Worm (Caenorhabditis elegans) whole organism, late embryonic: ENCODE data around the gene abu-1.

Experiments
- C08G9.2 ChIP-seq: sonication (generic microtip); optimal IDR thresholded peaks from 2 replicates; lab custom pipeline; 2016; ENCODE audit warnings: mild to moderate bottlenecking, missing genetic modification characterization, moderate library complexity, missing compliant biosample characterization
- F13H6.1 ChIP-seq: sonication (generic microtip); optimal IDR thresholded peaks from 2 replicates; lab custom pipeline; 2016; ENCODE audit warnings: missing genetic modification characterization, missing compliant biosample characterization
- K09A11.1 ChIP-seq: sonication (generic microtip); optimal IDR thresholded peaks from 2 replicates; lab custom pipeline; 2017; ENCODE audit warnings: antibody characterized with exemption, mild to moderate bottlenecking, missing genetic modification characterization, missing compliant biosample characterization; ENCODE audit not compliant: insufficient read depth
- T23F11.4 ChIP-seq: fragments of 200-800 bp; sonication (Bioruptor generic); optimal IDR thresholded peaks from 2 replicates; lab custom pipeline; 2018; ENCODE audit warnings: mild to moderate bottlenecking, missing genetic modification characterization, missing compliant biosample characterization
- ceh-2 ChIP-seq: sonication (generic microtip); optimal IDR thresholded peaks from 2 replicates; lab custom pipeline; 2016; ENCODE audit warnings: missing genotype, missing genetic modification characterization, missing compliant biosample characterization
- ceh-22 ChIP-seq: sonication (generic microtip); optimal IDR thresholded peaks from 2 replicates; lab custom pipeline; 2017; ENCODE audit warnings: missing biosample characterization, missing genetic modification characterization
- ceh-30 ChIP-seq: fragments of 150-350 bp; optimal IDR thresholded peaks from 2 replicates; lab custom pipeline; 2014; ENCODE audit warnings: missing biosample characterization, missing genetic modification characterization
- ceh-34 ChIP-seq: sonication (generic microtip); optimal IDR thresholded peaks from 2 replicates; lab custom pipeline; 2016; ENCODE audit warnings: mild to moderate bottlenecking, missing genetic modification characterization, missing compliant biosample characterization
- ceh-45 ChIP-seq: fragments of 200-800 bp; sonication (Bioruptor generic); IDR thresholded peaks from 2 replicates; pipeline ENCODE4 v1.3.6; 2022; ENCODE audit warnings: missing genetic modification reagents, missing genetic modification characterization, missing compliant biosample characterization
- dmd-4 ChIP-seq: sonication (generic microtip); optimal IDR thresholded peaks from 2 replicates; lab custom pipeline; 2016; ENCODE audit warnings: borderline replicate concordance, missing genetic modification characterization, missing compliant biosample characterization
- fax-1 ChIP-seq: sonication (generic microtip); optimal IDR thresholded peaks from 2 replicates; lab custom pipeline; 2016; ENCODE audit warnings: missing genotype, missing genetic modification characterization, missing compliant biosample characterization
- fkh-10 ChIP-seq: fragments of 150-350 bp; optimal IDR thresholded peaks from 2 replicates; lab custom pipeline; 2014; ENCODE audit warnings: missing biosample characterization, missing genetic modification reagents, missing genetic modification characterization
- lim-6 ChIP-seq: sonication (generic microtip); optimal IDR thresholded peaks from 2 replicates; lab custom pipeline; 2016; ENCODE audit warnings: missing genetic modification characterization, missing compliant biosample characterization
- lin-11 ChIP-seq: fragments of 200-800 bp; sonication (Bioruptor generic); optimal IDR thresholded peaks from 2 replicates; lab custom pipeline; 2018; ENCODE audit warnings: mild to moderate bottlenecking, missing genetic modification characterization, missing compliant biosample characterization
- mec-3 ChIP-seq: sonication (generic microtip); optimal IDR thresholded peaks from 2 replicates; lab custom pipeline; 2016; ENCODE audit warnings: borderline replicate concordance, missing genetic modification characterization, missing compliant biosample characterization
- nfya-1 ChIP-seq: sonication (generic microtip); optimal IDR thresholded peaks from 2 replicates; lab custom pipeline; 2017; ENCODE audit warnings: missing genetic modification characterization, mild to moderate bottlenecking, missing compliant biosample characterization, antibody characterized with exemption, moderate library complexity
- nhr-232 ChIP-seq: sonication (generic microtip); optimal IDR thresholded peaks from 2 replicates; lab custom pipeline; 2016; ENCODE audit warnings: missing genetic modification characterization, missing compliant biosample characterization
- npax-4 ChIP-seq: sonication (generic microtip); optimal IDR thresholded peaks from 2 replicates; lab custom pipeline; 2016; ENCODE audit warnings: missing genetic modification characterization, missing compliant biosample characterization
- odd-2 ChIP-seq: sonication (generic microtip); optimal IDR thresholded peaks from 2 replicates; lab custom pipeline; 2017; ENCODE audit warnings: antibody characterized with exemption, mild to moderate bottlenecking, missing genetic modification characterization, missing compliant biosample characterization
- pat-9 ChIP-seq: fragments of 200-800 bp; sonication (Bioruptor generic); optimal IDR thresholded peaks from 2 replicates; lab custom pipeline; 2018; ENCODE audit warnings: mild to moderate bottlenecking, missing genetic modification characterization, moderate library complexity, missing compliant biosample characterization
- pax-1 ChIP-seq: fragments of 150-350 bp; optimal IDR thresholded peaks from 2 replicates; lab custom pipeline; 2014; ENCODE audit warnings: missing biosample characterization, missing genetic modification characterization
- pha-2 ChIP-seq: sonication (generic microtip); optimal IDR thresholded peaks from 2 replicates; lab custom pipeline; 2017; ENCODE audit warnings: mild to moderate bottlenecking, missing genetic modification characterization, missing compliant biosample characterization
- pros-1 ChIP-seq: fragments of 150-350 bp; optimal IDR thresholded peaks from 2 replicates; lab custom pipeline; 2014; ENCODE audit warnings: missing biosample characterization, missing genetic modification reagents, missing genetic modification characterization
- ref-2 ChIP-seq: sonication (generic microtip); optimal IDR thresholded peaks from 2 replicates; lab custom pipeline; 2016; ENCODE audit warnings: missing genetic modification characterization, missing compliant biosample characterization
- rnt-1 ChIP-seq: sonication (generic microtip); optimal IDR thresholded peaks from 2 replicates; lab custom pipeline; 2016; ENCODE audit warnings: missing genetic modification characterization, missing compliant biosample characterization
- sox-4 ChIP-seq: sonication (generic microtip); optimal IDR thresholded peaks from 2 replicates; lab custom pipeline; 2017; ENCODE audit warnings: mild to moderate bottlenecking, missing genetic modification characterization, inconsistent platforms, missing compliant biosample characterization
- tbx-7 ChIP-seq: sonication (generic microtip); optimal IDR thresholded peaks from 2 replicates; lab custom pipeline; 2016; ENCODE audit warnings: missing genotype, missing genetic modification characterization, missing compliant biosample characterization
- unc-3 ChIP-seq, 2 experiments: fragments of 200-800 bp in 1 of 2; sonication (Bioruptor generic) in 1 of 2; sonication (generic microtip) in 1 of 2; conservative IDR thresholded peaks in 1 of 2; optimal IDR thresholded peaks in 1 of 2; 2 replicates each; pipeline versions ENCODE4 v1.3.6 to Lab custom; 2016 to 2022; ENCODE audit warnings: missing compliant biosample characterization in 2 of 2, missing genetic modification characterization in 2 of 2, missing genetic modification reagents in 1 of 2
- unc-42 ChIP-seq: sonication (generic microtip); optimal IDR thresholded peaks from 2 replicates; lab custom pipeline; 2016; ENCODE audit warnings: missing genotype, missing genetic modification characterization, missing compliant biosample characterization
- unc-55 ChIP-seq: sonication (generic microtip); optimal IDR thresholded peaks from 2 replicates; lab custom pipeline; 2017; ENCODE audit warnings: missing biosample characterization, missing genetic modification reagents, missing genetic modification characterization
- unc-86 ChIP-seq: sonication (generic microtip); optimal IDR thresholded peaks from 2 replicates; lab custom pipeline; 2016; ENCODE audit warnings: missing genetic modification characterization, missing compliant biosample characterization

Gene abu-1

DNA sequence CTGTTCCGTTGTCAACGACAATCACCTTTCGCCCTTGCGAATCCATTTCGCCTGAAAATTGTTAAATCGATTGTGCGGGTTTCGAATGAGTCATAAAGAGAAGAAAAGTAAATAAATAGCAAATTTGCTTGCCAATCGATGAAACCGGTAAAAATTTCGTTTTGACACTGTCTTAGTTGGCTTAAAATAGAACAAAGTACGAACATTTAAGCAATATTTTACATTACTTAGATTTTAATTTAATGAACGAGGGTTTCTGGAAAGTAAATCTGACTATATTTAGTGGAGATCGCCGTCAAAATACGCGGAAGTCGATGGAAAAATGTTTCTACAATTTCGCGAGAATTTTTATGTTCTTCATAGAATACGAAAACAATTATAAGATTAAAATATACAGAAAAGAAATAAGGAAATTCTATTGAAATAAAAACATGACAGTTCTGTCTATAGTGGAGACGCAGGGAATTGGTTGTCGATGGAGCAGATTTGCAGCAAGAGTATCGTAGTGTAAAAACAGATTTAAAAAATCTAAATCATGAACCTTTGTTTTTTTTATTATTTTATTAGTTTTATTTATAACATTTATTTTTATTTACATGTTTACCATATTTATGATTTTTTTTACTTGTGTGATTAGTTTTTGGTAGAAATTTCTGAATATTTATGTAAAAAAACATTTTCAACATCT lies 43.2 kb downstream of the abu-1 start, which contains the start of gene arx-2:
arx-2 (minus strand) TSS at position 51 of the 688 bp plus-strand sequence.
- TF ChIP-seq rnt-1 = no peak
- TF ChIP-seq ceh-45 = no peak
- TF ChIP-seq fax-1 (tag; lab: Kevin White, UChicago) = no peak
- TF ChIP-seq pax-1 (tag; lab: Kevin White, UChicago) = no peak
- TF ChIP-seq ceh-30 = no peak
- TF ChIP-seq odd-2 (tag; lab: Kevin White, UChicago) = no peak
- TF ChIP-seq pat-9 (tag; lab: Kevin White, UChicago) = no peak
- TF ChIP-seq T23F11.4 = no peak
- no peak for TF ChIP-seq ref-2 (tag; lab: Kevin White, UChicago)
- no peak for TF ChIP-seq ceh-2 (tag; lab: Kevin White, UChicago)
- TF ChIP-seq ceh-22 = no peak
- no peak for TF ChIP-seq sox-4 (tag; lab: Kevin White, UChicago)
- no peak for TF ChIP-seq pha-2
- no peak for TF ChIP-seq fkh-10 (GFP tag; lab: Kevin White, UChicago)
- no peak for TF ChIP-seq lin-11
- TF ChIP-seq pros-1 = no peak

ce11 chrV:10333843-10334242 lies 47.8 kb downstream of the abu-1 start:
- TF ChIP-seq nhr-232 (tag; lab: Kevin White, UChicago) = no peak
- no peak for TF ChIP-seq unc-55
- no peak for TF ChIP-seq unc-86 (tag; lab: Kevin White, UChicago)
- no peak for TF ChIP-seq lim-6 (tag; lab: Kevin White, UChicago)
- TF ChIP-seq F13H6.1 (tag; lab: Kevin White, UChicago) = no peak
- TF ChIP-seq odd-2 (tag; lab: Kevin White, UChicago) = no peak
- TF ChIP-seq fax-1 (tag; lab: Kevin White, UChicago) = no peak
- TF ChIP-seq mec-3 (tag; lab: Kevin White, UChicago) = no peak
- TF ChIP-seq dmd-4 (tag; lab: Kevin White, UChicago) = no peak
- TF ChIP-seq unc-42 (tag; lab: Kevin White, UChicago) = no peak
- TF ChIP-seq T23F11.4 = no peak
- TF ChIP-seq ceh-34 (tag; lab: Kevin White, UChicago) = no peak
- no peak for TF ChIP-seq K09A11.1 (tag; lab: Kevin White, UChicago)

- TF ChIP-seq ceh-2 (tag; lab: Kevin White, UChicago) = no peak
- no peak for TF ChIP-seq unc-3 (GFP tag; conservative IDR thresholded peaks at IDR 0.05; lab: Robert Waterston, UW)
- TF ChIP-seq unc-3 (tag; optimal IDR thresholded peaks at IDR 0.05; lab: Kevin White, UChicago) = no peak
- TF ChIP-seq npax-4 = no peak
- TF ChIP-seq nfya-1 (tag; lab: Kevin White, UChicago) = no peak
- TF ChIP-seq mec-3 (tag; lab: Kevin White, UChicago) = no peak
- no peak for TF ChIP-seq tbx-7 (tag; lab: Kevin White, UChicago)
- TF ChIP-seq C08G9.2 (tag; lab: Kevin White, UChicago) = no peak
Measured at ce11 chrV:10332012-10332411, 49.6 kb downstream of the abu-1 start, which contains the start of gene crm-1. TSS of gene crm-1 (minus strand) at chrV:10332112.
